Worm (Caenorhabditis elegans): ENCODE measurements around the gene K10G4.5.
"Not testable (repeated sequence)": the region's sequence is repeated elsewhere in the genome, so short reads cannot be mapped to it uniquely, and the experiment has no call there.

The K10G4.5 gene

DNA sequence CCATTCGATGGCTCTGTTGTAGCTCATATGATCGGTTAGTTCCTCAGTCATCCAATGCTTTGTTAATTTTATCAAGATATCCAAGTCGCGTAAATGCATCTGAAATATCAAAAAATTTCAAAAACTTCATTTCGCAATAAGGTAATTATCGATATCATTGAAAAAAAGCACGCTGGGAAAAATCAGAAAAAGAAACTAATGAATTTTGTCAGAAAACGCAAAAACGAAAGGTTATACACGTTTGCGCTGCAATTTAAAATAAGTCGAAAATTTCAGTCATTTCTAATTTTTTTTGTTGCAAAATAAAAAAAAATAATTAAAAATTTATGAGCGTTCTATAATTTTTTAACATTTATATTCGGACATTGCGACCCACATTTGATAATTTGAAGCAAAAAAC, 36.4 kb downstream of the K10G4.5 start, which contains the start of gene K10G4.3:
TSS of gene K10G4.3 (minus strand) at position 101 of the 400 bp plus-strand sequence.
- TF ChIP-seq mbf-1 (tag; optimal IDR thresholded peaks at IDR 0.05); nhr-6 (tag; optimal IDR thresholded peaks at IDR 0.05); sma-3 (GFP tag; optimal IDR thresholded peaks at IDR 0.05): not testable (repeated sequence)

- no peak for TF ChIP-seq lin-39 (tag; optimal IDR thresholded peaks at IDR 0.05)
- TF ChIP-seq aly-2 (tag; optimal IDR thresholded peaks at IDR 0.05): no peak
- TF ChIP-seq R02D3.7 (tag; optimal IDR thresholded peaks at IDR 0.05): no peak
- no peak for TF ChIP-seq sem-4 (tag; optimal IDR thresholded peaks at IDR 0.05)
- no peak for TF ChIP-seq ztf-11 (tag; optimal IDR thresholded peaks at IDR 0.05)
- TF ChIP-seq peb-1 (tag; optimal IDR thresholded peaks at IDR 0.05): no peak
- no peak for TF ChIP-seq gmeb-1 (tag; optimal IDR thresholded peaks at IDR 0.05)
- no peak for TF ChIP-seq crh-2 (tag; optimal IDR thresholded peaks at IDR 0.05)
Observed at ce11 chrV:17261385-17261784, 39.9 kb downstream of the K10G4.5 start.

DNA sequence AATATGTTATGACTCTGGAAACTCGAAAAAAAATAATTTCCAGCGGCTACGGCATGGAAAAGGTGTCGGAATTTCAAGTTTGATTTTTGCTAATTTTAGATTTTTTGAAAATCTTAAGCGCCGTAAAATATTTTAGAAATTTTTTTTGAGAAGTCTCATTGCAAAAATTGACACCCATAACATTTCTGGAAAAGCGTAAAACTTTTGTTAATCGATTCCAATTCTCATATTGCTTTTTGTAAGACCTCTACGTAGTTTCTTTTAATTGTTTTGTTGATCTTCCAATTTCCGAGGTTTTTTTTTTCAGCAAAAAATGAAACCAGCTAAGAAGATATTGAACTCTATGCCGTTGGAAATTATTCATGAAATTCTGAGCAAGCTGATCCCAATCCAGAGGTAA, 42.4 kb downstream of the K10G4.5 start, which contains the start of gene fbxa-85:
TSS of gene fbxa-85 (plus strand) at position 301 of the 400 bp plus-strand sequence.
- no peak for TF ChIP-seq nhr-10 (tag; optimal IDR thresholded peaks at IDR 0.05)
- TF ChIP-seq peb-1 (tag; optimal IDR thresholded peaks at IDR 0.05): no peak
- TF ChIP-seq sma-9 (GFP tag; optimal IDR thresholded peaks at IDR 0.05): no peak
- TF ChIP-seq sma-9 (tag; optimal IDR thresholded peaks at IDR 0.05): no peak
- no peak for TF ChIP-seq nhr-21 (tag; optimal IDR thresholded peaks at IDR 0.05)
- no peak for TF ChIP-seq ztf-4 (tag; optimal IDR thresholded peaks at IDR 0.05)
- no peak for TF ChIP-seq ceh-16 (tag; optimal IDR thresholded peaks at IDR 0.05)
- TF ChIP-seq skn-1 (tag; optimal IDR thresholded peaks at IDR 0.05): no peak
- no peak for TF ChIP-seq sem-4 (tag; optimal IDR thresholded peaks at IDR 0.05)
- TF ChIP-seq R02D3.7 (tag; optimal IDR thresholded peaks at IDR 0.05): no peak
- TF ChIP-seq lin-11 (tag; optimal IDR thresholded peaks at IDR 0.05): no peak
- TF ChIP-seq mab-5 (tag; optimal IDR thresholded peaks at IDR 0.05): no peak
- no peak for TF ChIP-seq nhr-23 (tag; optimal IDR thresholded peaks at IDR 0.05)
- TF ChIP-seq ZK546.5 (tag; optimal IDR thresholded peaks at IDR 0.05): no peak
- TF ChIP-seq aly-2 (tag; optimal IDR thresholded peaks at IDR 0.05): no peak
- TF ChIP-seq elt-3 (tag; optimal IDR thresholded peaks at IDR 0.05): no peak
- no peak for TF ChIP-seq nhr-25 (tag; optimal IDR thresholded peaks at IDR 0.05)
- no peak for TF ChIP-seq mdl-1 (tag; optimal IDR thresholded peaks at IDR 0.05)
- no peak for TF ChIP-seq lsy-2 (tag; optimal IDR thresholded peaks at IDR 0.05)
- no peak for TF ChIP-seq mbf-1 (tag; optimal IDR thresholded peaks at IDR 0.05)
- no peak for TF ChIP-seq C34F6.9 (tag; optimal IDR thresholded peaks at IDR 0.05)

DNA sequence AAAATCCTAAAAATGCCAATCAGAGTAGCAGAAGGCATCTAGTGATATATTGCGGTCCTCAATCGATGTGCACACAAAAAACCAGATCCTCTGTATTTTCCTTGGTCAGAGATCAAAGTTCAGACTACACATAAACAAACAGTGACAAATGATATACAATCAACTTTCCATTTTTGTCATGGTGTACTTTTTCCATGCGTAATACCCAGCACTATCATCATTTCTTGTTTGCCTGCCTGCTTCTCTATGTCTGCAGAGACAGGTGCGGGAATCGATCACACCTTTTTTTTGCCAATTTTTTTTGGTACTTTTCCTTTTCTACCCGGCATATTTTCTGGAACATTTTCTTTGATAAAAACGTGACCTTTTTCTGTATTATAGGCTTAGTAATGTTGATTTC, 43.0 kb downstream of the K10G4.5 start:
- TF ChIP-seq elt-3 (tag; optimal IDR thresholded peaks at IDR 0.05) (no peak), egl-27 (tag; optimal IDR thresholded peaks at IDR 0.05) (no peak), nhr-237 (tag; optimal IDR thresholded peaks at IDR 0.05) (no peak), ZK546.5 (tag; optimal IDR thresholded peaks at IDR 0.05) (no peak), mdl-1 (tag; optimal IDR thresholded peaks at IDR 0.05) (no peak), Y55F3AM.14 (GFP tag; optimal IDR thresholded peaks at IDR 0.05) (no peak), ama-1 (optimal IDR thresholded peaks at IDR 0.05) (no peak), unc-55 (GFP tag; optimal IDR thresholded peaks at IDR 0.05) (no peak), ztf-11 (tag; optimal IDR thresholded peaks at IDR 0.05) (no peak), lin-13 (GFP tag; optimal IDR thresholded peaks at IDR 0.05) (no peak), fos-1 (tag; optimal IDR thresholded peaks at IDR 0.05) (peak; percentile 72), sma-9 (GFP tag; optimal IDR thresholded peaks at IDR 0.05) (peak; percentile 23), sma-9 (tag; optimal IDR thresholded peaks at IDR 0.05) (no peak), ztf-4 (tag; optimal IDR thresholded peaks at IDR 0.05) (no peak)

DNA sequence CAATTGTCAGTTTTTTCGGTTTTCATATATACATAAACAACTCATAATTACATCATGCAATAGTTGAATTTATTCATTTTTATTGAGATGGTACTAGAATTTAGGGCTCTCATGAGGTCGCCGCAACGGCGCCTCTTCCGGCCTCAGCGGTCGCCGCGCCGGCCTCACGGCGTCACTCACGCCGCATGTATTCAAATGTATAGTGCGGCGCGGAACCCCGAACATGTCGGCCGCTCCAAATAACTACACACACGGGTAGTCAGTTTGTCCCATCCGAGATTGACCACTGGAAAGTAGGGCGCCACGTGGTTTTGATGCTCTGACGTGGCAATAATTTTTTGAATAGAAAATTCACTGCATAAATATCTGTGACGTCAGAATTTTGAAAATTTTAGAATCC, 43.6 kb downstream of the K10G4.5 start:
- no peak for TF ChIP-seq gmeb-1 (tag; optimal IDR thresholded peaks at IDR 0.05)
- no peak for TF ChIP-seq lin-11 (tag; optimal IDR thresholded peaks at IDR 0.05)
- TF ChIP-seq ZK546.5 (tag; optimal IDR thresholded peaks at IDR 0.05): no peak
- TF ChIP-seq unc-55 (GFP tag; optimal IDR thresholded peaks at IDR 0.05): no peak
- TF ChIP-seq mab-5 (tag; optimal IDR thresholded peaks at IDR 0.05): no peak
- TF ChIP-seq fos-1 (tag; optimal IDR thresholded peaks at IDR 0.05): no peak
- TF ChIP-seq nhr-6 (tag; optimal IDR thresholded peaks at IDR 0.05): no peak
- TF ChIP-seq dmd-4 (tag; optimal IDR thresholded peaks at IDR 0.05): no peak
- no peak for TF ChIP-seq lin-39 (tag; optimal IDR thresholded peaks at IDR 0.05)
- TF ChIP-seq nhr-129 (tag; optimal IDR thresholded peaks at IDR 0.05): no peak
- TF ChIP-seq C34F6.9 (tag; optimal IDR thresholded peaks at IDR 0.05): no peak
- TF ChIP-seq sem-4 (tag; optimal IDR thresholded peaks at IDR 0.05): no peak
- TF ChIP-seq lin-13 (GFP tag; optimal IDR thresholded peaks at IDR 0.05): no peak
- TF ChIP-seq lsy-2 (tag; optimal IDR thresholded peaks at IDR 0.05): no peak
- no peak for TF ChIP-seq egl-27 (tag; optimal IDR thresholded peaks at IDR 0.05)
- no peak for TF ChIP-seq elt-1 (tag; optimal IDR thresholded peaks at IDR 0.05)
